Worm (Caenorhabditis elegans) whole organism, mixed stage, embryonic: ENCODE data around the gene ZK354.9.

Source experiments
- elt-3 ChIP-seq: fragments of 150-350 bp; optimal IDR thresholded peaks from 2 replicates; lab custom pipeline; 2014; ENCODE audit warnings: missing biosample characterization, missing genetic modification characterization
- lin-13 ChIP-seq: fragments of 150-350 bp; optimal IDR thresholded peaks from 2 replicates; lab custom pipeline; 2014; ENCODE audit warnings: missing biosample characterization, missing genetic modification characterization
- unc-120 ChIP-seq: sonication (generic microtip); optimal IDR thresholded peaks from 2 replicates; lab custom pipeline; 2017; ENCODE audit warnings: missing genetic modification characterization, missing compliant biosample characterization; ENCODE audit not compliant: poor library complexity, severe bottlenecking

ce11 chrIV:5266474-5266873, 41.5 kb downstream of the ZK354.9 start, which contains the start of gene F36H12.5:
- TF ChIP-seq lin-13 (tag; lab: Kevin White, UChicago) = no peak
- no peak for TF ChIP-seq elt-3
- TF ChIP-seq unc-120 (tag; lab: Kevin White, UChicago) = no peak
